Worm (Caenorhabditis elegans) whole organism, L1 larva: ENCODE data around the gene srx-48.

Experiments
- ceh-8 ChIP-seq: fragments of 200-800 bp; sonication (Bioruptor generic); optimal IDR thresholded peaks from 2 replicates; lab custom pipeline; 2018; ENCODE audit warnings: mild to moderate bottlenecking, missing genetic modification characterization, moderate library complexity, missing compliant biosample characterization
- elt-3 ChIP-seq, 6 experiments: fragments of 150-350 bp in 1 of 6; sonication (generic microtip); optimal IDR thresholded peaks; 2 replicates each; lab custom pipeline; 2017 to 2018; ENCODE audit warnings: missing biosample characterization in 6 of 6, missing genetic modification characterization in 6 of 6, inconsistent platforms in 1 of 6
- irx-1 ChIP-seq: sonication (generic microtip); optimal IDR thresholded peaks from 2 replicates; lab custom pipeline; 2016; ENCODE audit warnings: missing genetic modification characterization, missing compliant biosample characterization
- mdl-1 ChIP-seq, 2 experiments: fragments of 150-350 bp; optimal IDR thresholded peaks; 2 replicates each; lab custom pipeline; 2014 to 2017; ENCODE audit warnings: missing biosample characterization in 2 of 2, missing genetic modification characterization in 2 of 2, inconsistent platforms in 1 of 2
- nhr-11 ChIP-seq: fragments of 150-350 bp; optimal IDR thresholded peaks from 2 replicates; lab custom pipeline; 2014; ENCODE audit warnings: missing biosample characterization, missing genetic modification characterization
- xbp-1 ChIP-seq: sonication (generic microtip); optimal IDR thresholded peaks from 2 replicates; lab custom pipeline; 2016; ENCODE audit warnings: missing genetic modification characterization, missing compliant biosample characterization

DNA sequence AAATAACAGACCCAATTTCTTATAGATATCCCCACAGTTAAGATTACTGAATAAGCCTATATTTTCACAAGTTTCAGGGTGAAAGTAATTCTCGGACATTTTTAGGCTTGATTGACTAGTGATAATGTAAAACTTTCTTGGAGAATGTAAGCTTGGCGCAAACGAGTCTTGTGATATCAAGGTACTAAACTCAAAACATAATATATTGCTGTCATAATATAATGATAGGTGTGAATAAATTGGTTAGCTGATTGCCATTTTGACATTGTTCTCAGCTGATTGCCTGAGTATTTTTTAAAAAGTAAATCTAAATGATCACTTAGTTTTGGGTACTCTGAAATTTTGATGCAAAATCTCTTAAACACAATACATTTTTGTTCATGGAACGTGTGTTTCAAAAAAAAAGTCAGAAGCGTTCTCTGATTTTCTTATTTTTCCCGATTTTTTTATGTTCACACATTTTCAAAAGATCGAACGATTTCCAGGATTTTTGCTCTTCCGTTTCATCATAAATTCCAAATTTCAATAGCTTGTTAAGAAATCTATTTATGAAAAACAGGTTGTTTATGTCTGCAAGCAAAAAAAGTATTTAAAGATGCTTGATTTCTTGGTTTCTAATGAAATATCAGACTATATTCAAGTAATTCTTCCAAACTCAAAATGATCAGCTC, 22.1 kb downstream of the srx-48 start, which contains the start of the genes srw-19 and srx-51:
- TF ChIP-seq xbp-1 (tag; lab: Kevin White, UChicago) = no peak
- no peak for TF ChIP-seq irx-1
- no peak for TF ChIP-seq ceh-8
- TF ChIP-seq mdl-1 (tag; optimal IDR thresholded peaks at IDR 0.05; lab: Kevin White, UChicago) = no peak
- TF ChIP-seq elt-3 (tag; optimal IDR thresholded peaks at IDR 0.05; lab: Kevin White, UChicago) = no peak
- no peak for TF ChIP-seq nhr-11
